Worm (Caenorhabditis elegans): Measurements from ENCODE around the gene C07G1.6.

DNA sequence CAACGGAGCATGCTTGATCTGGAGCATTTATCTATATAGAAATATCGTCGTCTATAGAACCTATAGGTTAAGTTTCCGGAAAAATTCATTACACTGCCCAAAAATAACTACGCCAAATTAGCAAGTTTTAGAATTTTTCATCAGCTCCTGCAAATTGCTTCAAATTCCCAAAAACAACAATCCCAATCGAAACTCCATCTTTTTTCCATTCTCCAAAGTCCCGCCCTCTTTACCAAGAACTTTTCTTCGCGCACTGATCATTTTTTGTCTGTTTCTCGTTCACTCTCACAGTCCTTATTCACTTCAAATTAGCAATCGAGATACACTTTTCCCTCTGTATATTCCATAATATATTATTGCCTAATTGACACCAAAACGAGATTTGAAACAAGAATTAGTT, 3.9 kb downstream of the C07G1.6 start, which contains the start of gene svh-1:
- TF ChIP-seq duxl-1 (tag; optimal IDR thresholded peaks at IDR 0.05; ENCODE audit: poor library complexity) (no peak), pha-4 (GFP tag; IDR thresholded peaks at IDR 0.05) (no peak), pha-4 (tag; optimal IDR thresholded peaks at IDR 0.05) (no peak), nhr-28 (tag; optimal IDR thresholded peaks at IDR 0.05) (no peak), hlh-30 (tag; optimal IDR thresholded peaks at IDR 0.05; ENCODE audit: insufficient read depth) (no peak), nhr-77 (tag; optimal IDR thresholded peaks at IDR 0.05) (no peak)

All from whole organism, L4 larva.